Worm (Caenorhabditis elegans) whole organism, L3 larva: ENCODE results near the gene disl-2.

ENCODE experiments used
- R02D3.7 ChIP-seq: fragments of 150-350 bp; optimal IDR thresholded peaks from 2 replicates; lab custom pipeline; 2014; ENCODE audit warnings: missing biosample characterization, missing genetic modification characterization
- ZK546.5 ChIP-seq: sonication (generic microtip); optimal IDR thresholded peaks from 2 replicates; lab custom pipeline; 2017; ENCODE audit warnings: missing biosample characterization, missing genetic modification characterization
- ama-1 ChIP-seq: fragments of 150-350 bp; optimal IDR thresholded peaks from 2 replicates; lab custom pipeline; 2018
- ceh-16 ChIP-seq: sonication (generic microtip); optimal IDR thresholded peaks from 2 replicates; lab custom pipeline; 2017; ENCODE audit warnings: missing biosample characterization, missing genetic modification characterization
- ceh-82 ChIP-seq: fragments of 150-350 bp; optimal IDR thresholded peaks from 2 replicates; lab custom pipeline; 2014; ENCODE audit warnings: missing biosample characterization, missing genetic modification characterization
- daf-12 ChIP-seq: fragments of 150-350 bp; optimal IDR thresholded peaks from 2 replicates; lab custom pipeline; 2014; ENCODE audit warnings: missing biosample characterization, missing genetic modification reagents, missing genetic modification characterization
- egl-27 ChIP-seq: sonication (generic microtip); optimal IDR thresholded peaks from 4 replicates; lab custom pipeline; 2017; ENCODE audit warnings: missing biosample characterization, missing genetic modification reagents, missing genetic modification characterization
- elt-1 ChIP-seq: fragments of 150-350 bp; optimal IDR thresholded peaks from 2 replicates; lab custom pipeline; 2014; ENCODE audit warnings: missing biosample characterization, missing genetic modification characterization
- elt-3 ChIP-seq, 3 experiments: fragments of 150-350 bp in 1 of 3; sonication (generic microtip) in 2 of 3; optimal IDR thresholded peaks; 2 replicates in 2 of 3; 4 replicates in 1 of 3; lab custom pipeline; 2014 to 2017; ENCODE audit warnings: missing biosample characterization in 3 of 3, missing genetic modification characterization in 3 of 3
- eor-1 ChIP-seq, 2 experiments: fragments of 150-350 bp; optimal IDR thresholded peaks; 2 replicates each; lab custom pipeline; 2014 to 2018; ENCODE audit warnings: missing biosample characterization in 2 of 2, missing genetic modification characterization in 2 of 2
- fos-1 ChIP-seq: fragments of 150-350 bp; optimal IDR thresholded peaks from 2 replicates; lab custom pipeline; 2014; ENCODE audit warnings: missing biosample characterization, missing genetic modification characterization
- jun-1 ChIP-seq: fragments of 150-350 bp; optimal IDR thresholded peaks from 2 replicates; lab custom pipeline; 2014; ENCODE audit warnings: missing biosample characterization, missing genetic modification reagents, missing genetic modification characterization
- lsy-12 ChIP-seq: sonication (generic microtip); optimal IDR thresholded peaks from 2 replicates; lab custom pipeline; 2016; ENCODE audit warnings: mild to moderate bottlenecking, missing genetic modification characterization, missing compliant biosample characterization
- mdl-1 ChIP-seq: fragments of 150-350 bp; optimal IDR thresholded peaks from 2 replicates; lab custom pipeline; 2014; ENCODE audit warnings: missing biosample characterization, missing genetic modification characterization
- nfya-1 ChIP-seq: sonication (generic microtip); optimal IDR thresholded peaks from 2 replicates; lab custom pipeline; 2017; ENCODE audit warnings: missing genetic modification characterization, mild to moderate bottlenecking, missing compliant biosample characterization, antibody characterized with exemption, moderate library complexity; ENCODE audit not compliant: insufficient read depth
- nhr-11 ChIP-seq: fragments of 150-350 bp; optimal IDR thresholded peaks from 2 replicates; lab custom pipeline; 2014; ENCODE audit warnings: missing biosample characterization, missing genetic modification characterization
- nhr-12 ChIP-seq: fragments of 150-350 bp; optimal IDR thresholded peaks from 2 replicates; lab custom pipeline; 2014; ENCODE audit warnings: missing biosample characterization, missing genetic modification characterization
- nhr-23 ChIP-seq: fragments of 150-350 bp; optimal IDR thresholded peaks from 2 replicates; lab custom pipeline; 2014; ENCODE audit warnings: missing biosample characterization, missing genetic modification reagents, missing genetic modification characterization
- nhr-237 ChIP-seq: fragments of 150-350 bp; optimal IDR thresholded peaks from 2 replicates; lab custom pipeline; 2014; ENCODE audit warnings: missing biosample characterization, missing genetic modification characterization
- nhr-25 ChIP-seq: sonication (generic microtip); optimal IDR thresholded peaks from 2 replicates; lab custom pipeline; 2017; ENCODE audit warnings: missing biosample characterization, missing genetic modification characterization
- nhr-43 ChIP-seq: sonication (generic microtip); optimal IDR thresholded peaks from 2 replicates; lab custom pipeline; 2016; ENCODE audit warnings: mild to moderate bottlenecking, missing genetic modification characterization, missing compliant biosample characterization; ENCODE audit not compliant: poor library complexity, severe bottlenecking
- nhr-76 ChIP-seq: fragments of 150-350 bp; sonication (generic microtip); optimal IDR thresholded peaks from 5 replicates; lab custom pipeline; 2014; ENCODE audit warnings: missing biosample characterization, missing genetic modification characterization
- nhr-77 ChIP-seq: fragments of 150-350 bp; optimal IDR thresholded peaks from 2 replicates; lab custom pipeline; 2014; ENCODE audit warnings: missing biosample characterization, missing genetic modification characterization
- skn-1 ChIP-seq: fragments of 150-350 bp; optimal IDR thresholded peaks from 2 replicates; lab custom pipeline; 2014; ENCODE audit warnings: missing biosample characterization, missing genetic modification characterization
- tbx-2 ChIP-seq: sonication (generic microtip); optimal IDR thresholded peaks from 2 replicates; lab custom pipeline; 2016; ENCODE audit warnings: mild to moderate bottlenecking, missing genetic modification characterization, missing compliant biosample characterization
- unc-39 ChIP-seq: sonication (generic microtip); optimal IDR thresholded peaks from 4 replicates; lab custom pipeline; 2017; ENCODE audit warnings: missing biosample characterization, missing genetic modification characterization
- unc-62 ChIP-seq: fragments of 150-350 bp; sonication (generic microtip); optimal IDR thresholded peaks from 4 replicates; lab custom pipeline; 2014; ENCODE audit warnings: missing biosample characterization, missing genetic modification reagents, missing genetic modification characterization
- zag-1 ChIP-seq: fragments of 150-350 bp; optimal IDR thresholded peaks from 2 replicates; lab custom pipeline; 2014; ENCODE audit warnings: missing biosample characterization, missing genetic modification characterization
- ztf-4 ChIP-seq: fragments of 150-350 bp; optimal IDR thresholded peaks from 2 replicates; lab custom pipeline; 2014; ENCODE audit warnings: missing biosample characterization, missing genetic modification characterization

Gene disl-2

ce11 chrIII:5453290-5453689, 10.3 kb downstream of the disl-2 start, which contains the start of gene F48E8.4:
Gene F48E8.4, plus strand, starts transcription at chrIII:5453590.
- TF ChIP-seq skn-1 (tag; lab: Kevin White, UChicago): no peak
- peak; percentile 13 for TF ChIP-seq nhr-25 (tag; lab: Kevin White, UChicago)
- TF ChIP-seq, all 47 proteins: peak for 1

- TF ChIP-seq nhr-76 (tag; lab: Kevin White, UChicago) (no peak), egl-27 (tag; lab: Kevin White, UChicago) (no peak), jun-1 (tag; lab: Kevin White, UChicago) (no peak), nhr-12 (tag; lab: Kevin White, UChicago) (no peak), ama-1 (no peak), nhr-11 (tag; lab: Kevin White, UChicago) (no peak), fos-1 (no peak)
Measured at ce11 chrIII:5461079-5461478, 18.1 kb downstream of the disl-2 start, which contains the start of gene F48E8.3. Gene F48E8.3, plus strand, starts transcription at chrIII:5461379.

ce11 chrIII:5464077-5464476, 21.1 kb downstream of the disl-2 start, which contains the start of gene F48E8.2:
Gene F48E8.2, plus strand, starts transcription at chrIII:5464377.
- no peak for TF ChIP-seq lsy-12

- peak; percentile 19 for TF ChIP-seq nhr-25 (tag; lab: Kevin White, UChicago)
- TF ChIP-seq unc-39 (tag; lab: Kevin White, UChicago): no peak
- peak; percentile 49 to 90 (median 88) for TF ChIP-seq elt-3 (tag; optimal IDR thresholded peaks at IDR 0.05; lab: Kevin White, UChicago)
- TF ChIP-seq, all 47 proteins: peak for 2
Measured at ce11 chrIII:5464850-5465249, 21.9 kb downstream of the disl-2 start.

ce11 chrIII:5469090-5469489, 26.1 kb downstream of the disl-2 start:
- TF ChIP-seq nfya-1 (tag; lab: Kevin White, UChicago) (peak; percentile 99), nhr-237 (tag; lab: Kevin White, UChicago) (no peak)
- TF ChIP-seq, all 47 proteins: peak for 1

ce11 chrIII:5472693-5473092, 29.7 kb downstream of the disl-2 start:
- TF ChIP-seq fos-1 (no peak), jun-1 (tag; lab: Kevin White, UChicago) (no peak), nhr-12 (tag; lab: Kevin White, UChicago) (no peak), elt-1 (tag; lab: Kevin White, UChicago) (no peak), unc-62 (GFP tag; lab: Kevin White, UChicago) (no peak), R02D3.7 (no peak), ama-1 (no peak), nhr-25 (tag; lab: Kevin White, UChicago) (no peak), nhr-11 (tag; lab: Kevin White, UChicago) (no peak), nhr-43 (tag; lab: Kevin White, UChicago) (peak; percentile 56), ZK546.5 (tag; lab: Kevin White, UChicago) (no peak), mdl-1 (no peak), daf-12 (no peak), zag-1 (tag; lab: Kevin White, UChicago) (no peak), nhr-23 (peak; percentile 82), eor-1 (tag; optimal IDR thresholded peaks at IDR 0.05; lab: Kevin White, UChicago) (no peak), ztf-4 (no peak), ceh-16 (tag; lab: Kevin White, UChicago) (no peak), nfya-1 (tag; lab: Kevin White, UChicago) (peak; percentile 48)
- TF ChIP-seq, all 47 proteins: peak for 3

ce11 chrIII:5474176-5474575, 31.2 kb downstream of the disl-2 start, which contains the start of gene lon-1:
Gene lon-1, plus strand, starts transcription at chrIII:5474476.
- TF ChIP-seq ceh-82 (tag; lab: Kevin White, UChicago) (no peak), nhr-77 (tag; lab: Kevin White, UChicago) (no peak), elt-3 (tag; optimal IDR thresholded peaks at IDR 0.05; lab: Kevin White, UChicago) (no peak), nfya-1 (tag; lab: Kevin White, UChicago) (no peak), nhr-23 (peak; percentile 15), nhr-11 (tag; lab: Kevin White, UChicago) (no peak), tbx-2 (tag; lab: Kevin White, UChicago) (no peak), ceh-16 (tag; lab: Kevin White, UChicago) (no peak), nhr-237 (tag; lab: Kevin White, UChicago) (no peak)
